Fruit fly (Drosophila melanogaster) whole organism, embryonic: Measurements from ENCODE around the gene CG15916.

Source experiments
- CG18011 ChIP-seq: fragments of 200-800 bp; sonication (Bioruptor generic); optimal IDR thresholded peaks from 2 replicates; lab custom pipeline; 2017; ENCODE audit warnings: missing biosample characterization, missing genetic modification characterization, mild to moderate bottlenecking, moderate library complexity, missing genotype
- CG32532 ChIP-seq: fragments of 200-800 bp; sonication (Bioruptor generic); IDR thresholded peaks from 2 replicates; pipeline ENCODE4 v1.3.6; 2022; ENCODE audit warnings: missing biosample characterization, missing genetic modification characterization
- CG3995 ChIP-seq: fragments of 200-800 bp; sonication (Bioruptor generic); optimal IDR thresholded peaks from 3 replicates; lab custom pipeline; 2016; ENCODE audit warnings: missing biosample characterization, missing genetic modification characterization
- CG4707 ChIP-seq: fragments of 200-800 bp; sonication (Bioruptor generic); optimal IDR thresholded peaks from 2 replicates; lab custom pipeline; 2018; ENCODE audit warnings: missing biosample characterization, mild to moderate bottlenecking, missing genetic modification characterization, moderate library complexity
- CG7839 ChIP-seq: fragments of 200-800 bp; sonication (Bioruptor generic); optimal IDR thresholded peaks from 3 replicates; lab custom pipeline; 2018; ENCODE audit warnings: missing biosample characterization, mild to moderate bottlenecking, missing genetic modification characterization, moderate library complexity
- Hmr ChIP-seq: fragments of 200-800 bp; sonication (Bioruptor generic); optimal IDR thresholded peaks from 3 replicates; lab custom pipeline; 2017; ENCODE audit warnings: mild to moderate bottlenecking, missing biosample characterization, missing genetic modification reagents, missing genetic modification characterization
- lilli ChIP-seq: fragments of 200-800 bp; sonication (Bioruptor generic); optimal IDR thresholded peaks from 3 replicates; lab custom pipeline; 2016; ENCODE audit warnings: missing biosample characterization, missing genetic modification characterization
- nau ChIP-seq: fragments of 200-800 bp; sonication (Bioruptor generic); optimal IDR thresholded peaks from 3 replicates; lab custom pipeline; 2017; ENCODE audit warnings: missing biosample characterization, mild to moderate bottlenecking, missing genetic modification characterization, missing genetic modification reagents

- no peak for TF ChIP-seq CG4707 (GFP tag; lab: Kevin White, UChicago)
- no peak for TF ChIP-seq nau
- TF ChIP-seq lilli (GFP tag; lab: Kevin White, UChicago) = no peak
- TF ChIP-seq CG18011 = no peak
- TF ChIP-seq CG7839 (tag; lab: Kevin White, UChicago) = no peak
- no peak for TF ChIP-seq CG3995 (GFP tag; lab: Kevin White, UChicago)
- no peak for TF ChIP-seq CG32532 (GFP tag; lab: Robert Waterston, UW)
- peak; percentile 10 for TF ChIP-seq Hmr (GFP tag; lab: Kevin White, UChicago)
Measured at dm6 chrX:15869843-15870242, 20.5 kb upstream of the CG15916 start, which contains the start of gene CG16952.
